Fruit fly (Drosophila melanogaster): ENCODE data around the gene CG31142.

The CG31142 gene

dm6 chr3R:23941643-23942424 lies 12.8 kb downstream of the CG31142 start (continued):
- TF ChIP-seq Dek (tag; optimal IDR thresholded peaks at IDR 0.05) (peak; percentile 9), CG17361 (GFP tag; IDR thresholded peaks at IDR 0.05) (0 out of 3 replicates have a peak, but pooled peaks have one; percentile 34), inv (GFP tag; IDR thresholded peaks at IDR 0.05; ENCODE audit: partially characterized antibody) (no peak), B-H2 (GFP tag; optimal IDR thresholded peaks at IDR 0.05) (no peak), CG15011 (GFP tag; optimal IDR thresholded peaks at IDR 0.05) (no peak), tx (GFP tag; optimal IDR thresholded peaks at IDR 0.05) (no peak), rib (GFP tag; IDR thresholded peaks at IDR 0.05) (peak; percentile 54; the same call in 1 of the 2 replicates), gt (GFP tag; IDR thresholded peaks at IDR 0.05) (no peak), ewg (GFP tag; optimal IDR thresholded peaks at IDR 0.05) (peak; percentile 3), CG1832 (GFP tag; optimal IDR thresholded peaks at IDR 0.05) (no peak), exex (tag; optimal IDR thresholded peaks at IDR 0.05) (peak; percentile 7), ap (GFP tag; IDR thresholded peaks at IDR 0.05) (0 out of 2 replicates have a peak, but pooled peaks have one; percentile 6), CG9609 (GFP tag; optimal IDR thresholded peaks at IDR 0.05) (peak; percentile 0), CG7372 (GFP tag; IDR thresholded peaks at IDR 0.05) (no peak), CG4404 (GFP tag; IDR thresholded peaks at IDR 0.05) (0 out of 2 replicates have a peak, but pooled peaks have one; percentile 18), CG9817 (tag; optimal IDR thresholded peaks at IDR 0.05) (peak; percentile 21), Oaz (GFP tag; IDR thresholded peaks at IDR 0.05) (0 out of 2 replicates have a peak, but pooled peaks have one; percentile 43), al (GFP tag; IDR thresholded peaks at IDR 0.05) (0 out of 2 replicates have a peak, but pooled peaks have one; percentile 28), CG8944 (GFP tag; optimal IDR thresholded peaks at IDR 0.05) (peak; percentile 4), CG6813 (GFP tag; optimal IDR thresholded peaks at IDR 0.05) (no peak), Hr51 (GFP tag; optimal IDR thresholded peaks at IDR 0.05) (peak in 1 of 2 experiments; percentile 45), CG13775 (GFP tag; optimal IDR thresholded peaks at IDR 0.05) (peak; percentile 19), CG31388 (GFP tag; optimal IDR thresholded peaks at IDR 0.05) (no peak), odd (GFP tag; optimal IDR thresholded peaks at IDR 0.05) (no peak), Ets97D (GFP tag; optimal IDR thresholded peaks at IDR 0.05) (no peak), prd (optimal IDR thresholded peaks at IDR 0.05) (no peak), prd (GFP tag; IDR thresholded peaks at IDR 0.05) (peak; percentile 75), ham (GFP tag; IDR thresholded peaks at IDR 0.05) (no peak), CG17802 (tag; optimal IDR thresholded peaks at IDR 0.05) (no peak), CG43689 (GFP tag; IDR thresholded peaks at IDR 0.05) (no peak), CG4328 (GFP tag; optimal IDR thresholded peaks at IDR 0.05) (peak; percentile 30), lab (GFP tag; optimal IDR thresholded peaks at IDR 0.05) (peak; percentile 54), CG8388 (GFP tag; optimal IDR thresholded peaks at IDR 0.05) (peak; percentile 24), abd-A (tag; optimal IDR thresholded peaks at IDR 0.05) (no peak), CG12942 (GFP tag; optimal IDR thresholded peaks at IDR 0.05) (no peak), Hr3 (GFP tag; optimal IDR thresholded peaks at IDR 0.05) (peak; percentile 26), CG14710 (tag; optimal IDR thresholded peaks at IDR 0.05) (no peak), chm (GFP tag; IDR thresholded peaks at IDR 0.05) (no peak), chif (GFP tag; optimal IDR thresholded peaks at IDR 0.05) (peak; percentile 15 to 45), CG5953 (GFP tag; IDR thresholded peaks at IDR 0.05) (peak; percentile 36; the same call in 1 of the 2 replicates), mld (GFP tag; IDR thresholded peaks at IDR 0.05; ENCODE audit: partially characterized antibody) (no peak), Hand (GFP tag; optimal IDR thresholded peaks at IDR 0.05) (peak; percentile 28), CG18476 (GFP tag; optimal IDR thresholded peaks at IDR 0.05) (peak; percentile 3), crc (GFP tag; optimal IDR thresholded peaks at IDR 0.05) (peak; percentile 10), zen2 (GFP tag; IDR thresholded peaks at IDR 0.05; ENCODE audit: partially characterized antibody) (no peak), CG18599 (GFP tag; optimal IDR thresholded peaks at IDR 0.05) (peak; percentile 65), ranshi (GFP tag; IDR thresholded peaks at IDR 0.05) (peak; percentile 57), Hsf (GFP tag; optimal IDR thresholded peaks at IDR 0.05) (peak; percentile 32)

Measured in whole organism, embryonic.